Worm (Caenorhabditis elegans) whole organism, late embryonic: ENCODE results near the gene lin-37.
A peak's percentile ranks its signal among the peaks of the same experiment; 100 is the strongest.

Experiments
- C08G9.2 ChIP-seq: sonication (generic microtip); optimal IDR thresholded peaks from 2 replicates; lab custom pipeline; 2016; ENCODE audit warnings: mild to moderate bottlenecking, missing genetic modification characterization, moderate library complexity, missing compliant biosample characterization
- C38D4.7 ChIP-seq: fragments of 200-800 bp; sonication (Bioruptor generic); optimal IDR thresholded peaks from 2 replicates; lab custom pipeline; 2018; ENCODE audit warnings: mild to moderate bottlenecking, missing genetic modification characterization, moderate library complexity, missing compliant biosample characterization
- F13H6.1 ChIP-seq: sonication (generic microtip); optimal IDR thresholded peaks from 2 replicates; lab custom pipeline; 2016; ENCODE audit warnings: missing genetic modification characterization, missing compliant biosample characterization
- K02D7.2 ChIP-seq: sonication (generic microtip); optimal IDR thresholded peaks from 2 replicates; lab custom pipeline; 2017; ENCODE audit warnings: mild to moderate bottlenecking, missing genetic modification characterization, missing compliant biosample characterization
- ceh-14 ChIP-seq: sonication (generic microtip); optimal IDR thresholded peaks from 2 replicates; lab custom pipeline; 2016; ENCODE audit warnings: missing genotype, missing genetic modification characterization, missing compliant biosample characterization
- ceh-18 ChIP-seq: sonication (generic microtip); optimal IDR thresholded peaks from 2 replicates; lab custom pipeline; 2016; ENCODE audit warnings: missing genetic modification characterization, missing compliant biosample characterization
- ceh-19 ChIP-seq: fragments of 200-800 bp; sonication (Bioruptor generic); optimal IDR thresholded peaks from 2 replicates; lab custom pipeline; 2018; ENCODE audit warnings: mild to moderate bottlenecking, missing genetic modification characterization, missing compliant biosample characterization
- ceh-22 ChIP-seq: sonication (generic microtip); optimal IDR thresholded peaks from 2 replicates; lab custom pipeline; 2017; ENCODE audit warnings: missing biosample characterization, missing genetic modification characterization
- ceh-30 ChIP-seq: fragments of 150-350 bp; optimal IDR thresholded peaks from 2 replicates; lab custom pipeline; 2014; ENCODE audit warnings: missing biosample characterization, missing genetic modification characterization
- ceh-6 ChIP-seq: fragments of 200-800 bp; sonication (Bioruptor generic); optimal IDR thresholded peaks from 2 replicates; lab custom pipeline; 2018; ENCODE audit warnings: mild to moderate bottlenecking, missing genetic modification characterization, missing compliant biosample characterization
- dve-1 ChIP-seq: sonication (generic microtip); optimal IDR thresholded peaks from 2 replicates; lab custom pipeline; 2017; ENCODE audit warnings: antibody characterized with exemption, mild to moderate bottlenecking, missing genetic modification characterization, missing compliant biosample characterization
- elt-2 ChIP-seq: sonication (generic microtip); optimal IDR thresholded peaks from 2 replicates; lab custom pipeline; 2016; ENCODE audit warnings: missing genetic modification reagents, missing genetic modification characterization, missing compliant biosample characterization
- elt-4 ChIP-seq: sonication (generic microtip); optimal IDR thresholded peaks from 2 replicates; lab custom pipeline; 2016; ENCODE audit warnings: missing genetic modification characterization, missing compliant biosample characterization
- eyg-1 ChIP-seq: sonication (generic microtip); optimal IDR thresholded peaks from 2 replicates; lab custom pipeline; 2016; ENCODE audit warnings: missing genotype, missing genetic modification characterization, missing compliant biosample characterization
- fax-1 ChIP-seq: sonication (generic microtip); optimal IDR thresholded peaks from 2 replicates; lab custom pipeline; 2016; ENCODE audit warnings: missing genotype, missing genetic modification characterization, missing compliant biosample characterization
- fkh-10 ChIP-seq: fragments of 150-350 bp; optimal IDR thresholded peaks from 2 replicates; lab custom pipeline; 2014; ENCODE audit warnings: missing biosample characterization, missing genetic modification reagents, missing genetic modification characterization
- gmeb-2 ChIP-seq: sonication (generic microtip); optimal IDR thresholded peaks from 2 replicates; lab custom pipeline; 2016; ENCODE audit warnings: missing genetic modification characterization, inconsistent platforms, missing compliant biosample characterization
- hlh-13 ChIP-seq: fragments of 200-800 bp; sonication (Bioruptor generic); optimal IDR thresholded peaks from 2 replicates; lab custom pipeline; 2018; ENCODE audit warnings: mild to moderate bottlenecking, missing genetic modification characterization, missing compliant biosample characterization
- hlh-30 ChIP-seq: sonication (generic microtip); optimal IDR thresholded peaks from 2 replicates; lab custom pipeline; 2017; ENCODE audit warnings: antibody characterized with exemption, missing genetic modification characterization, missing compliant biosample characterization; ENCODE audit not compliant: insufficient read depth
- hlh-6 ChIP-seq: sonication (generic microtip); optimal IDR thresholded peaks from 2 replicates; lab custom pipeline; 2016; ENCODE audit warnings: missing genotype, missing genetic modification characterization, missing compliant biosample characterization
- hlh-8 ChIP-seq: sonication (generic microtip); optimal IDR thresholded peaks from 2 replicates; lab custom pipeline; 2016; ENCODE audit warnings: missing genotype, missing genetic modification characterization, missing compliant biosample characterization
- lim-6 ChIP-seq: sonication (generic microtip); optimal IDR thresholded peaks from 2 replicates; lab custom pipeline; 2016; ENCODE audit warnings: missing genetic modification characterization, missing compliant biosample characterization
- madf-2 ChIP-seq: sonication (generic microtip); optimal IDR thresholded peaks from 2 replicates; lab custom pipeline; 2017; ENCODE audit warnings: missing genetic modification characterization, missing compliant biosample characterization
- mec-3 ChIP-seq: sonication (generic microtip); optimal IDR thresholded peaks from 2 replicates; lab custom pipeline; 2016; ENCODE audit warnings: borderline replicate concordance, missing genetic modification characterization, missing compliant biosample characterization
- nfya-1 ChIP-seq: sonication (generic microtip); optimal IDR thresholded peaks from 2 replicates; lab custom pipeline; 2017; ENCODE audit warnings: missing genetic modification characterization, mild to moderate bottlenecking, missing compliant biosample characterization, antibody characterized with exemption, moderate library complexity
- odd-2 ChIP-seq: sonication (generic microtip); optimal IDR thresholded peaks from 2 replicates; lab custom pipeline; 2017; ENCODE audit warnings: antibody characterized with exemption, mild to moderate bottlenecking, missing genetic modification characterization, missing compliant biosample characterization
- pag-3 ChIP-seq: sonication (generic microtip); optimal IDR thresholded peaks from 2 replicates; lab custom pipeline; 2016; ENCODE audit warnings: missing compliant biosample characterization, missing genetic modification characterization, borderline replicate concordance
- pha-2 ChIP-seq: sonication (generic microtip); optimal IDR thresholded peaks from 2 replicates; lab custom pipeline; 2017; ENCODE audit warnings: mild to moderate bottlenecking, missing genetic modification characterization, missing compliant biosample characterization
- pqm-1 ChIP-seq: sonication (generic microtip); optimal IDR thresholded peaks from 2 replicates; lab custom pipeline; 2016; ENCODE audit warnings: missing genetic modification characterization, missing compliant biosample characterization
- ref-2 ChIP-seq: sonication (generic microtip); optimal IDR thresholded peaks from 2 replicates; lab custom pipeline; 2016; ENCODE audit warnings: missing genetic modification characterization, missing compliant biosample characterization
- rnt-1 ChIP-seq: sonication (generic microtip); optimal IDR thresholded peaks from 2 replicates; lab custom pipeline; 2016; ENCODE audit warnings: missing genetic modification characterization, missing compliant biosample characterization
- sox-4 ChIP-seq: sonication (generic microtip); optimal IDR thresholded peaks from 2 replicates; lab custom pipeline; 2017; ENCODE audit warnings: mild to moderate bottlenecking, missing genetic modification characterization, inconsistent platforms, missing compliant biosample characterization
- syd-9 ChIP-seq: sonication (generic microtip); optimal IDR thresholded peaks from 2 replicates; lab custom pipeline; 2016; ENCODE audit warnings: mild to moderate bottlenecking, missing genetic modification characterization, moderate library complexity, missing compliant biosample characterization
- tbx-7 ChIP-seq: sonication (generic microtip); optimal IDR thresholded peaks from 2 replicates; lab custom pipeline; 2016; ENCODE audit warnings: missing genotype, missing genetic modification characterization, missing compliant biosample characterization
- unc-3 ChIP-seq, 2 experiments: fragments of 200-800 bp in 1 of 2; sonication (Bioruptor generic) in 1 of 2; sonication (generic microtip) in 1 of 2; conservative IDR thresholded peaks in 1 of 2; optimal IDR thresholded peaks in 1 of 2; 2 replicates each; pipeline versions ENCODE4 v1.3.6 to Lab custom; 2016 to 2022; ENCODE audit warnings: missing compliant biosample characterization in 2 of 2, missing genetic modification characterization in 2 of 2, missing genetic modification reagents in 1 of 2
- ztf-16 ChIP-seq: sonication (generic microtip); optimal IDR thresholded peaks from 2 replicates; lab custom pipeline; 2017; ENCODE audit warnings: missing genetic modification characterization, missing compliant biosample characterization

lin-37 gene

ce11 chrIII:7069981-7070380 is 2.4 kb downstream of the lin-37 start, which contains the start of gene tmem-17:
tmem-17 (plus strand) TSS chrIII:7070281.
- no peak for TF ChIP-seq C38D4.7 (GFP tag; lab: Kevin White, UChicago)
- TF ChIP-seq sox-4 (tag; lab: Kevin White, UChicago): no peak
- TF ChIP-seq odd-2 (tag; lab: Kevin White, UChicago): no peak
- TF ChIP-seq rnt-1: no peak
- no peak for TF ChIP-seq ceh-30 (tag; lab: Kevin White, UChicago)
- TF ChIP-seq pqm-1 (tag; lab: Kevin White, UChicago): no peak
- no peak for TF ChIP-seq gmeb-2 (tag; lab: Kevin White, UChicago)
- TF ChIP-seq tbx-7 (tag; lab: Kevin White, UChicago): no peak
- no peak for TF ChIP-seq ceh-6

ce11 chrIII:7068520-7069113 is 3.7 kb downstream of the lin-37 start, which contains the start of the genes ubc-18 and R01H2.8:
ubc-18 (minus strand) TSS chrIII:7068570.
R01H2.8 (plus strand) TSS chrIII:7069063.
- TF ChIP-seq nfya-1 (tag; lab: Kevin White, UChicago) (peak; percentile 38), K02D7.2 (no peak)

- TF ChIP-seq hlh-30 (tag; lab: Kevin White, UChicago) (no peak), K02D7.2 (no peak), sox-4 (tag; lab: Kevin White, UChicago) (no peak), hlh-6 (tag; lab: Kevin White, UChicago) (no peak), madf-2 (no peak), C38D4.7 (GFP tag; lab: Kevin White, UChicago) (no peak), pag-3 (tag; lab: Kevin White, UChicago) (no peak), ceh-14 (tag; lab: Kevin White, UChicago) (no peak)
Measured at ce11 chrIII:7067385-7067896, 4.9 kb downstream of the lin-37 start, which contains the start of gene ger-1. ger-1 (minus strand) TSS chrIII:7067477.

- TF ChIP-seq lim-6 (tag; lab: Kevin White, UChicago) (no peak), ref-2 (tag; lab: Kevin White, UChicago) (no peak), gmeb-2 (tag; lab: Kevin White, UChicago) (no peak), pha-2 (tag; lab: Kevin White, UChicago) (no peak), elt-2 (tag; lab: Kevin White, UChicago) (no peak), ceh-18 (tag; lab: Kevin White, UChicago) (no peak), mec-3 (tag; lab: Kevin White, UChicago) (no peak), ceh-22 (tag; lab: Kevin White, UChicago) (no peak)
Measured at ce11 chrIII:7064185-7064584, 8.2 kb downstream of the lin-37 start, which contains the start of gene R01H2.4. R01H2.4 (minus strand) TSS chrIII:7064285.

ce11 chrIII:7063061-7063460 is 9.3 kb downstream of the lin-37 start:
- TF ChIP-seq syd-9 (tag; lab: Kevin White, UChicago) (no peak), pag-3 (tag; lab: Kevin White, UChicago) (no peak), C38D4.7 (GFP tag; lab: Kevin White, UChicago) (no peak)

- TF ChIP-seq odd-2 (tag; lab: Kevin White, UChicago) (no peak), ref-2 (tag; lab: Kevin White, UChicago) (no peak), fax-1 (tag; lab: Kevin White, UChicago) (no peak), ceh-22 (tag; lab: Kevin White, UChicago) (no peak), unc-3 (GFP tag; conservative IDR thresholded peaks at IDR 0.05; lab: Robert Waterston, UW) (no peak), unc-3 (tag; optimal IDR thresholded peaks at IDR 0.05; lab: Kevin White, UChicago) (no peak), elt-4 (no peak), hlh-13 (no peak), hlh-8 (tag; lab: Kevin White, UChicago) (no peak), eyg-1 (tag; lab: Kevin White, UChicago) (no peak), fkh-10 (no peak), tbx-7 (tag; lab: Kevin White, UChicago) (no peak), nfya-1 (tag; lab: Kevin White, UChicago) (no peak), C08G9.2 (tag; lab: Kevin White, UChicago) (no peak), ceh-19 (GFP tag; lab: Kevin White, UChicago) (no peak), sox-4 (tag; lab: Kevin White, UChicago) (no peak), dve-1 (tag; lab: Kevin White, UChicago) (no peak), ztf-16 (no peak), syd-9 (tag; lab: Kevin White, UChicago) (no peak), F13H6.1 (tag; lab: Kevin White, UChicago) (no peak)
Measured at ce11 chrIII:7062580-7062979, 9.8 kb downstream of the lin-37 start, which contains the start of gene R01H2.1. R01H2.1 (plus strand) TSS chrIII:7062880.
